Fruit fly (Drosophila melanogaster) whole organism, embryonic: Measurements from ENCODE around the gene CG31294.

Experiments used
- ATbp ChIP-seq: fragments of 200-800 bp; sonication (Bioruptor generic); optimal IDR thresholded peaks from 2 replicates; lab custom pipeline; 2017; ENCODE audit warnings: missing biosample characterization, mild to moderate bottlenecking, missing genetic modification characterization, missing genetic modification reagents
- Blimp-1 ChIP-seq: fragments of 200-800 bp; sonication (Bioruptor generic); optimal IDR thresholded peaks from 3 replicates; lab custom pipeline; 2018; ENCODE audit warnings: missing biosample characterization, missing genetic modification characterization, mild to moderate bottlenecking, moderate library complexity, missing genetic modification reagents
- CG10209 ChIP-seq: fragments of 200-800 bp; sonication (Bioruptor generic); optimal IDR thresholded peaks from 3 replicates; lab custom pipeline; 2017; ENCODE audit warnings: missing biosample characterization, mild to moderate bottlenecking, missing genetic modification characterization, missing genetic modification reagents
- CG10431 ChIP-seq: fragments of 200-800 bp; sonication (Bioruptor generic); optimal IDR thresholded peaks from 3 replicates; lab custom pipeline; 2018; ENCODE audit warnings: missing biosample characterization, mild to moderate bottlenecking, missing genetic modification characterization
- CG10462 ChIP-seq: fragments of 200-800 bp; sonication (Bioruptor generic); optimal IDR thresholded peaks from 2 replicates; lab custom pipeline; 2016; ENCODE audit warnings: missing biosample characterization, missing genetic modification characterization
- CG11504 ChIP-seq: fragments of 200-800 bp; sonication (Bioruptor generic); optimal IDR thresholded peaks from 3 replicates; lab custom pipeline; 2019; ENCODE audit warnings: missing biosample characterization, mild to moderate bottlenecking, missing genetic modification characterization, moderate library complexity
- CG12071 ChIP-seq: fragments of 200-800 bp; sonication (Bioruptor generic); optimal IDR thresholded peaks from 3 replicates; lab custom pipeline; 2018; ENCODE audit warnings: missing biosample characterization, mild to moderate bottlenecking, missing genetic modification characterization
- CG15696 ChIP-seq: fragments of 200-800 bp; sonication (Bioruptor generic); optimal IDR thresholded peaks from 2 replicates; lab custom pipeline; 2019; ENCODE audit warnings: missing biosample characterization, mild to moderate bottlenecking, missing genetic modification characterization, moderate library complexity
- CG17385 ChIP-seq: fragments of 200-800 bp; sonication (Bioruptor generic); optimal IDR thresholded peaks from 3 replicates; lab custom pipeline; 2018; ENCODE audit warnings: missing biosample characterization, mild to moderate bottlenecking, missing genetic modification characterization
- CG17568 ChIP-seq: fragments of 200-800 bp; sonication (Bioruptor generic); optimal IDR thresholded peaks from 2 replicates; lab custom pipeline; 2018; ENCODE audit warnings: missing biosample characterization, mild to moderate bottlenecking, missing genetic modification characterization, moderate library complexity
- CG2875 ChIP-seq: fragments of 200-800 bp; sonication (Bioruptor generic); optimal IDR thresholded peaks from 2 replicates; lab custom pipeline; 2017; ENCODE audit warnings: missing biosample characterization, mild to moderate bottlenecking, missing genetic modification characterization, missing genetic modification reagents
- CG3407 ChIP-seq: fragments of 200-800 bp; sonication (Bioruptor generic); optimal IDR thresholded peaks from 2 replicates; lab custom pipeline; 2018; ENCODE audit warnings: missing biosample characterization, mild to moderate bottlenecking, missing genetic modification characterization
- CG3726 ChIP-seq: fragments of 200-800 bp; sonication (Bioruptor generic); IDR thresholded peaks from 3 replicates; pipeline ENCODE4, ENCODE4 v1.3.6; 2022; ENCODE audit warnings: missing biosample characterization, missing genetic modification characterization
- CG4424 ChIP-seq: fragments of 200-800 bp; sonication (Bioruptor generic); optimal IDR thresholded peaks from 3 replicates; lab custom pipeline; 2016; ENCODE audit warnings: missing biosample characterization, missing genetic modification characterization
- CG4854 ChIP-seq: fragments of 200-800 bp; sonication (Bioruptor generic); optimal IDR thresholded peaks from 2 replicates; lab custom pipeline; 2016; ENCODE audit warnings: missing biosample characterization, missing genetic modification characterization, inconsistent platforms
- CG6254 ChIP-seq: fragments of 200-800 bp; sonication (Bioruptor generic); optimal IDR thresholded peaks from 3 replicates; lab custom pipeline; 2017; ENCODE audit warnings: mild to moderate bottlenecking, missing biosample characterization, missing genetic modification reagents, missing genetic modification characterization
- CG9797 ChIP-seq: fragments of 200-800 bp; sonication (Bioruptor generic); optimal IDR thresholded peaks from 3 replicates; lab custom pipeline; 2018; ENCODE audit warnings: missing biosample characterization, mild to moderate bottlenecking, missing genetic modification characterization
- CG9876 ChIP-seq: fragments of 200-800 bp; sonication (Bioruptor generic); optimal IDR thresholded peaks from 2 replicates; lab custom pipeline; 2016; ENCODE audit warnings: missing biosample characterization, missing genetic modification characterization
- CoRest ChIP-seq: fragments of 200-800 bp; sonication (Bioruptor generic); optimal IDR thresholded peaks from 3 replicates; lab custom pipeline; 2018; ENCODE audit warnings: missing biosample characterization, mild to moderate bottlenecking, missing genetic modification characterization, moderate library complexity
- ERR ChIP-seq: fragments of 200-800 bp; sonication (Bioruptor generic); optimal IDR thresholded peaks from 2 replicates; lab custom pipeline; 2016; ENCODE audit warnings: missing biosample characterization, missing genetic modification characterization
- Eip74EF ChIP-seq, 2 experiments: fragments of 200-800 bp in 1 of 2; fragments of >200 bp in 1 of 2; sonication (Bioruptor generic) in 1 of 2; optimal IDR thresholded peaks; 2 replicates each; lab custom pipeline; 2017 to 2019; ENCODE audit warnings: missing biosample characterization in 2 of 2, missing genetic modification characterization in 2 of 2, mild to moderate bottlenecking in 1 of 2, moderate library complexity in 1 of 2
- Lhr ChIP-seq: fragments of 200-800 bp; sonication (Bioruptor generic); optimal IDR thresholded peaks from 3 replicates; lab custom pipeline; 2017; ENCODE audit warnings: mild to moderate bottlenecking, missing biosample characterization, missing genetic modification reagents, missing genetic modification characterization
- Max ChIP-seq: fragments of 200-800 bp; sonication (Bioruptor generic); optimal IDR thresholded peaks from 2 replicates; lab custom pipeline; 2016; ENCODE audit warnings: missing biosample characterization, mild to moderate bottlenecking, missing genetic modification characterization
- NFAT ChIP-seq: fragments of 200-800 bp; sonication (Bioruptor generic); IDR thresholded peaks from 2 replicates; pipeline ENCODE4 v1.3.6; 2022; ENCODE audit warnings: missing biosample characterization, missing genetic modification characterization
- Nf-YC ChIP-seq: fragments of 200-800 bp; optimal IDR thresholded peaks from 3 replicates; lab custom pipeline; 2019; ENCODE audit warnings: missing biosample characterization, mild to moderate bottlenecking, missing genetic modification characterization, moderate library complexity
- Oli ChIP-seq: fragments of 200-800 bp; sonication (Bioruptor generic); optimal IDR thresholded peaks from 2 replicates; lab custom pipeline; 2018; ENCODE audit warnings: missing biosample characterization, mild to moderate bottlenecking, missing genetic modification characterization, moderate library complexity
- Sox100B ChIP-seq: fragments of 200-800 bp; sonication (Bioruptor generic); optimal IDR thresholded peaks from 3 replicates; lab custom pipeline; 2018; ENCODE audit warnings: missing biosample characterization, mild to moderate bottlenecking, missing genetic modification characterization
- TFAM ChIP-seq: fragments of 200-800 bp; sonication (Bioruptor generic); optimal IDR thresholded peaks from 2 replicates; lab custom pipeline; 2017; ENCODE audit warnings: missing biosample characterization, missing genetic modification characterization, inconsistent platforms
- Trl ChIP-seq, 3 experiments: fragments of >200 bp in 2 of 3; fragments of 200-800 bp in 1 of 3; sonication (Bioruptor generic) in 1 of 3; optimal IDR thresholded peaks; 2 replicates in 1 of 3; 3 replicates in 2 of 3; lab custom pipeline; 2016 to 2017; ENCODE audit warnings: missing biosample characterization in 1 of 3, missing genetic modification characterization in 1 of 3
- ase ChIP-seq: fragments of 200-800 bp; sonication (Bioruptor generic); IDR thresholded peaks from 3 replicates; pipeline ENCODE4 v1.3.6; 2022; ENCODE audit warnings: missing biosample characterization, missing genetic modification characterization
- ash1 ChIP-seq: fragments of 200-800 bp; sonication (Bioruptor generic); optimal IDR thresholded peaks from 2 replicates; lab custom pipeline; 2018; ENCODE audit warnings: missing biosample characterization, mild to moderate bottlenecking, missing genetic modification characterization
- ci ChIP-seq: fragments of 200-800 bp; sonication (Bioruptor generic); IDR thresholded peaks from 3 replicates; pipeline ENCODE4 v1.3.6; 2022; ENCODE audit warnings: missing biosample characterization, missing genetic modification characterization
- crol ChIP-seq: fragments of 200-800 bp; sonication (Bioruptor generic); IDR thresholded peaks from 2 replicates; pipeline ENCODE4 v1.3.6; 2022; ENCODE audit warnings: missing biosample characterization, missing genetic modification characterization
- dmrt11E ChIP-seq: fragments of 200-800 bp; sonication (Bioruptor generic); optimal IDR thresholded peaks from 3 replicates; lab custom pipeline; 2018; ENCODE audit warnings: missing biosample characterization, mild to moderate bottlenecking, missing genetic modification characterization, moderate library complexity
- ems ChIP-seq: fragments of 200-800 bp; sonication (Bioruptor generic); optimal IDR thresholded peaks from 3 replicates; lab custom pipeline; 2016; ENCODE audit warnings: missing biosample characterization, missing genetic modification characterization
- gem ChIP-seq: fragments of 200-800 bp; sonication (Bioruptor generic); optimal IDR thresholded peaks from 2 replicates; lab custom pipeline; 2019; ENCODE audit warnings: missing biosample characterization, mild to moderate bottlenecking, missing genetic modification characterization, moderate library complexity
- grn ChIP-seq: fragments of 200-800 bp; sonication (Bioruptor generic); optimal IDR thresholded peaks from 3 replicates; lab custom pipeline; 2017; ENCODE audit warnings: missing biosample characterization, missing genetic modification characterization
- ham ChIP-seq: fragments of 200-800 bp; sonication (Bioruptor generic); IDR thresholded peaks from 2 replicates; pipeline ENCODE4 v1.3.6; 2022; ENCODE audit warnings: missing biosample characterization, missing genetic modification characterization
- inv ChIP-seq: fragments of 200-800 bp; sonication (Bioruptor generic); IDR thresholded peaks from 2 replicates; pipeline ENCODE4 v1.3.6; 2022; ENCODE audit warnings: missing biosample characterization, missing genetic modification characterization; ENCODE audit not compliant: partially characterized antibody
- kay ChIP-seq: fragments of 200-800 bp; sonication (Bioruptor generic); optimal IDR thresholded peaks from 2 replicates; lab custom pipeline; 2016; ENCODE audit warnings: missing biosample characterization, missing genetic modification characterization
- kni ChIP-seq: fragments of 200-800 bp; sonication (Bioruptor generic); optimal IDR thresholded peaks from 3 replicates; lab custom pipeline; 2017; ENCODE audit warnings: mild to moderate bottlenecking, missing biosample characterization, missing genetic modification reagents, missing genetic modification characterization
- lab ChIP-seq: fragments of 200-800 bp; sonication (Bioruptor generic); optimal IDR thresholded peaks from 3 replicates; lab custom pipeline; 2017; ENCODE audit warnings: missing biosample characterization, missing genetic modification characterization, mild to moderate bottlenecking, moderate library complexity, missing genetic modification reagents
- nerfin-1 ChIP-seq: fragments of 200-800 bp; sonication (Bioruptor generic); optimal IDR thresholded peaks from 3 replicates; lab custom pipeline; 2019; ENCODE audit warnings: missing biosample characterization, mild to moderate bottlenecking, missing genetic modification characterization, moderate library complexity
- oc ChIP-seq: fragments of 200-800 bp; sonication (Bioruptor generic); optimal IDR thresholded peaks from 2 replicates; lab custom pipeline; 2018; ENCODE audit warnings: missing biosample characterization, mild to moderate bottlenecking, missing genetic modification characterization, moderate library complexity
- org-1 ChIP-seq: fragments of 200-800 bp; sonication (Bioruptor generic); optimal IDR thresholded peaks from 2 replicates; lab custom pipeline; 2017; ENCODE audit warnings: missing biosample characterization, missing genetic modification characterization
- sd ChIP-seq: fragments of 200-800 bp; sonication (Bioruptor generic); optimal IDR thresholded peaks from 3 replicates; lab custom pipeline; 2018; ENCODE audit warnings: missing biosample characterization, mild to moderate bottlenecking, missing genetic modification characterization, moderate library complexity
- twi ChIP-seq: fragments of 200-800 bp; optimal IDR thresholded peaks from 2 replicates; lab custom pipeline; 2019; ENCODE audit warnings: missing biosample characterization, mild to moderate bottlenecking, missing genetic modification characterization, moderate library complexity
- zfh1 ChIP-seq: fragments of 200-800 bp; sonication (Bioruptor generic); IDR thresholded peaks from 3 replicates; pipeline ENCODE4 v1.3.6; 2022; ENCODE audit warnings: missing biosample characterization, missing genetic modification characterization

The CG31294 gene

DNA sequence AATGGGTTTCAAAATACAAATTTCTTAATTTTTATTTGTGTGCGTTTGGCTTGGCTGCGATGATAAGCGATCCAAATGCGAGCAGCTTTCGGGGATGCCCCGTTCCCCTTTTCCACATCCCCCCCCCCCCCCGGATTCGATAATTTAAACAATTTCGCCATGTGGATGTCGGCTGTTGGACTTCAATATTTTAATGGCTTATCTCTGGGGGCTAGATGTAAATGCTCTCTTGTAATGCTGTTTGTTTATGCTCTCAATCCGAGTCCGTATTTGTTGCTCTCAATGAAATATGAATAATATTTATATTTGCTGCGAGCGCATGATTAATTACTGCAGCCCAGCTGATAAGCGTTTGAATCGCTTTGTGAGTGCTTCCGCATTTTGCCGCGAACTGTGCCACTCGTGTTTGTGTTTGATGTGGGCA lies 38.8 kb downstream of the CG31294 start:
- TF ChIP-seq twi (peak; percentile 65), CG3407 (GFP tag; lab: Kevin White, UChicago) (peak; percentile 46), CG2875 (GFP tag; lab: Kevin White, UChicago) (peak; percentile 55), kni (peak; percentile 38), CG10462 (GFP tag; lab: Kevin White, UChicago) (no peak), Max (GFP tag; lab: Kevin White, UChicago) (no peak), sd (tag; lab: Kevin White, UChicago) (peak; percentile 38), inv (GFP tag; lab: Robert Waterston, UW) (no peak), CoRest (tag; lab: Kevin White, UChicago) (no peak), CG12071 (GFP tag; lab: Kevin White, UChicago) (peak; percentile 21), kay (peak; percentile 11), CG15696 (tag; lab: Kevin White, UChicago) (peak; percentile 45), CG17385 (GFP tag; lab: Kevin White, UChicago) (peak; percentile 21), NFAT (no peak), Lhr (GFP tag; lab: Kevin White, UChicago) (peak; percentile 26), CG4854 (GFP tag; lab: Kevin White, UChicago) (peak; percentile 0), Nf-YC (no peak), TFAM (GFP tag; lab: Kevin White, UChicago) (no peak), gem (tag; lab: Kevin White, UChicago) (peak; percentile 17), ham (GFP tag; lab: Robert Waterston, UW) (no peak), ems (GFP tag; lab: Kevin White, UChicago) (no peak), CG17568 (GFP tag; lab: Kevin White, UChicago) (peak; percentile 21), Trl (optimal IDR thresholded peaks at IDR 0.05; lab: Kevin White, UChicago) (peak in 1 of 2 experiments; percentile 11), Trl (GFP tag; optimal IDR thresholded peaks at IDR 0.05; lab: Kevin White, UChicago) (no peak), CG9876 (no peak), crol (GFP tag; lab: Robert Waterston, UW) (peak; percentile 92), lab (peak; percentile 43), CG11504 (tag; lab: Kevin White, UChicago) (peak; percentile 27), CG10209 (peak; percentile 16), org-1 (GFP tag; lab: Kevin White, UChicago) (peak; percentile 29), ash1 (GFP tag; lab: Kevin White, UChicago) (no peak), CG4424 (GFP tag; lab: Kevin White, UChicago) (peak; percentile 8), Eip74EF (GFP tag; optimal IDR thresholded peaks at IDR 0.05; lab: Kevin White, UChicago) (peak in 1 of 2 experiments; percentile 99), ERR (GFP tag; lab: Kevin White, UChicago) (no peak), nerfin-1 (tag; lab: Kevin White, UChicago) (peak; percentile 12), CG6254 (peak; percentile 3), zfh1 (peak; percentile 48; the same call in 1 of the 3 replicates), ase (GFP tag; lab: Robert Waterston, UW) (0 out of 3 replicates have a peak, but pooled peaks have one; percentile 18), grn (no peak), oc (tag; lab: Kevin White, UChicago) (peak; percentile 67), CG10431 (GFP tag; lab: Kevin White, UChicago) (peak; percentile 35), ATbp (GFP tag; lab: Kevin White, UChicago) (peak; percentile 43), CG9797 (GFP tag; lab: Kevin White, UChicago) (no peak), ci (GFP tag; lab: Robert Waterston, UW) (0 out of 3 replicates have a peak, but pooled peaks have one; percentile 23), Blimp-1 (peak; percentile 15), CG3726 (GFP tag; lab: Robert Waterston, UW) (0 out of 3 replicates have a peak, but pooled peaks have one; percentile 20), Oli (tag; lab: Kevin White, UChicago) (peak; percentile 15), dmrt11E (tag; lab: Kevin White, UChicago) (peak; percentile 51), Sox100B (GFP tag; lab: Kevin White, UChicago) (peak; percentile 51)
